Fruit fly (Drosophila melanogaster): Measurements from ENCODE around the gene CG17321.
A peak's percentile ranks its signal among the peaks of the same experiment; 100 is the strongest.

DNA sequence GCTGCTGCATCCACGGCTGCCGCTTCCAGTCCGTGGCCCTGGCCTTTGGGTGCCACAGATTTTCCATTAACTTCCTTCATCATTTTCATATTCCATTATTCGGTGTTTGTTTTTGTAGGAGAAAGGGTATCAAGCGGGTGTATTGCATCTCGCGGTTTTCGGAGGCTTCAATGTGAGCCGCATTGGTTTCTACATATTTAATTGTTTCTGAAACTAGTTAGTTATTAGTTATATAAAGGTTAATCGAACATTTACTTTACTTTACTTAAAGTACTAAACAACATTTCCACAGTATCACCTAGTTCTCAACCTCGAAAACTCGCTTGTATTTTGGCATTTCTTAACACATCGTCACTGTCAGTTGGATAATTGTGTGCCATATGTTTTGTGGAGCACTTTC lies 54.9 kb downstream of the CG17321 start:
- TF ChIP-seq CG3032 (tag; optimal IDR thresholded peaks at IDR 0.05) (no peak), OdsH (GFP tag; optimal IDR thresholded peaks at IDR 0.05) (no peak), CG11294 (GFP tag; IDR thresholded peaks at IDR 0.05) (no peak), CG15336 (GFP tag; IDR thresholded peaks at IDR 0.05) (peak; percentile 54), Eip75B (GFP tag; optimal IDR thresholded peaks at IDR 0.05) (no peak), Hr38 (GFP tag; optimal IDR thresholded peaks at IDR 0.05) (no peak), CG8319 (GFP tag; optimal IDR thresholded peaks at IDR 0.05) (no peak)

Measured in whole organism, prepupa.